Worm (Caenorhabditis elegans) whole organism, L1 larva: ENCODE measurements around the gene ttr-5.
A peak's percentile ranks its signal among the peaks of the same experiment; 100 is the strongest.

Source experiments
- C34B4.2 ChIP-seq: sonication (generic microtip); optimal IDR thresholded peaks from 2 replicates; lab custom pipeline; 2017; ENCODE audit warnings: mild to moderate bottlenecking, missing genetic modification characterization, missing compliant biosample characterization
- Y116A8C.19 ChIP-seq: sonication (generic microtip); optimal IDR thresholded peaks from 2 replicates; lab custom pipeline; 2016; ENCODE audit warnings: missing compliant biosample characterization, missing genetic modification characterization, borderline replicate concordance
- aha-1 ChIP-seq: fragments of 150-350 bp; optimal IDR thresholded peaks from 2 replicates; lab custom pipeline; 2014; ENCODE audit warnings: missing biosample characterization, missing genetic modification characterization
- aly-2 ChIP-seq: fragments of 150-350 bp; optimal IDR thresholded peaks from 2 replicates; lab custom pipeline; 2014; ENCODE audit warnings: missing biosample characterization, missing genetic modification characterization
- ama-1 ChIP-seq: fragments of 150-350 bp; optimal IDR thresholded peaks from 2 replicates; lab custom pipeline; 2014
- blmp-1 ChIP-seq: fragments of 150-350 bp; optimal IDR thresholded peaks from 2 replicates; lab custom pipeline; 2014; ENCODE audit warnings: missing biosample characterization, missing genetic modification characterization
- ceh-8 ChIP-seq: fragments of 200-800 bp; sonication (Bioruptor generic); optimal IDR thresholded peaks from 2 replicates; lab custom pipeline; 2018; ENCODE audit warnings: mild to moderate bottlenecking, missing genetic modification characterization, moderate library complexity, missing compliant biosample characterization
- ceh-82 ChIP-seq, 3 experiments: fragments of 150-350 bp in 1 of 3; sonication (generic microtip) in 2 of 3; optimal IDR thresholded peaks; 2 replicates each; lab custom pipeline; 2014 to 2017; ENCODE audit warnings: missing biosample characterization in 3 of 3, missing genetic modification characterization in 3 of 3
- ceh-90 ChIP-seq: sonication (generic microtip); optimal IDR thresholded peaks from 2 replicates; lab custom pipeline; 2016; ENCODE audit warnings: missing genetic modification characterization, missing compliant biosample characterization
- efl-1 ChIP-seq, 4 experiments: fragments of 150-350 bp; optimal IDR thresholded peaks in 3 of 4; peaks in 1 of 4; 1 replicate in 1 of 4; 2 replicates in 3 of 4; lab custom pipeline; 2014; ENCODE audit warnings: missing biosample characterization in 2 of 4, missing genetic modification characterization in 2 of 4, missing genetic modification reagents in 2 of 4
- egl-13 ChIP-seq: sonication (generic microtip); optimal IDR thresholded peaks from 2 replicates; lab custom pipeline; 2016; ENCODE audit warnings: missing genotype, missing genetic modification reagents, missing genetic modification characterization, missing compliant biosample characterization
- elt-2 ChIP-seq: sonication (generic microtip); optimal IDR thresholded peaks from 2 replicates; lab custom pipeline; 2016; ENCODE audit warnings: missing genetic modification characterization, mild to moderate bottlenecking, inconsistent platforms, missing compliant biosample characterization, missing genetic modification reagents
- elt-3 ChIP-seq, 6 experiments: fragments of 150-350 bp in 1 of 6; sonication (generic microtip); optimal IDR thresholded peaks; 2 replicates each; lab custom pipeline; 2017 to 2018; ENCODE audit warnings: missing biosample characterization in 6 of 6, missing genetic modification characterization in 6 of 6, inconsistent platforms in 1 of 6
- fkh-4 ChIP-seq: sonication (generic microtip); optimal IDR thresholded peaks from 2 replicates; lab custom pipeline; 2016; ENCODE audit warnings: missing compliant biosample characterization, missing genetic modification characterization, borderline replicate concordance
- hlh-4 ChIP-seq: sonication (generic microtip); optimal IDR thresholded peaks from 2 replicates; lab custom pipeline; 2016; ENCODE audit warnings: mild to moderate bottlenecking, missing genetic modification characterization, missing compliant biosample characterization
- irx-1 ChIP-seq: sonication (generic microtip); optimal IDR thresholded peaks from 2 replicates; lab custom pipeline; 2016; ENCODE audit warnings: missing genetic modification characterization, missing compliant biosample characterization
- jun-1 ChIP-seq: fragments of 150-350 bp; optimal IDR thresholded peaks from 2 replicates; lab custom pipeline; 2014; ENCODE audit warnings: missing biosample characterization, missing genetic modification reagents, missing genetic modification characterization
- lin-13 ChIP-seq: fragments of 150-350 bp; optimal IDR thresholded peaks from 2 replicates; lab custom pipeline; 2014; ENCODE audit warnings: missing biosample characterization, missing genetic modification reagents, missing genetic modification characterization
- lin-35 ChIP-seq, 2 experiments: fragments of 150-350 bp; optimal IDR thresholded peaks; 2 replicates each; lab custom pipeline; 2014; ENCODE audit warnings: missing biosample characterization in 2 of 2, missing genetic modification characterization in 2 of 2, missing genetic modification reagents in 2 of 2
- lir-3 ChIP-seq: sonication (generic microtip); optimal IDR thresholded peaks from 2 replicates; lab custom pipeline; 2016; ENCODE audit warnings: mild to moderate bottlenecking, missing genetic modification characterization, moderate library complexity, missing compliant biosample characterization; ENCODE audit not compliant: poor library complexity
- lsy-2 ChIP-seq, 2 experiments: fragments of 150-350 bp; optimal IDR thresholded peaks; 2 replicates each; lab custom pipeline; 2014; ENCODE audit warnings: missing biosample characterization in 2 of 2, missing genetic modification characterization in 2 of 2
- mab-9 ChIP-seq: fragments of 200-800 bp; sonication (Bioruptor generic); IDR thresholded peaks from 2 replicates; pipeline ENCODE4 v1.3.6; 2022; ENCODE audit warnings: missing genetic modification reagents, missing genetic modification characterization, missing compliant biosample characterization
- mdl-1 ChIP-seq, 2 experiments: fragments of 150-350 bp; optimal IDR thresholded peaks; 2 replicates each; lab custom pipeline; 2014 to 2017; ENCODE audit warnings: missing biosample characterization in 2 of 2, missing genetic modification characterization in 2 of 2, inconsistent platforms in 1 of 2
- mep-1 ChIP-seq: fragments of 150-350 bp; optimal IDR thresholded peaks from 2 replicates; lab custom pipeline; 2014; ENCODE audit warnings: missing biosample characterization, missing genetic modification characterization
- nhr-12 ChIP-seq: sonication (generic microtip); optimal IDR thresholded peaks from 2 replicates; lab custom pipeline; 2017; ENCODE audit warnings: missing biosample characterization, missing genetic modification characterization
- nhr-20 ChIP-seq: sonication (generic microtip); optimal IDR thresholded peaks from 2 replicates; lab custom pipeline; 2016; ENCODE audit warnings: mild to moderate bottlenecking, missing genetic modification characterization, missing compliant biosample characterization
- nhr-47 ChIP-seq: sonication (generic microtip); optimal IDR thresholded peaks from 2 replicates; lab custom pipeline; 2016; ENCODE audit warnings: mild to moderate bottlenecking, missing genetic modification characterization, moderate library complexity, missing compliant biosample characterization
- nhr-84 ChIP-seq: sonication (generic microtip); optimal IDR thresholded peaks from 2 replicates; lab custom pipeline; 2017; ENCODE audit warnings: missing biosample characterization, missing genetic modification characterization
- nhr-85 ChIP-seq: sonication (generic microtip); peaks from one replicate; lab custom pipeline; 2016; ENCODE audit warnings: missing genetic modification characterization, inconsistent platforms, missing compliant biosample characterization
- nhr-90 ChIP-seq: sonication (generic microtip); optimal IDR thresholded peaks from 2 replicates; lab custom pipeline; 2016; ENCODE audit warnings: mild to moderate bottlenecking, missing genetic modification characterization, missing compliant biosample characterization; ENCODE audit not compliant: poor library complexity
- pag-3 ChIP-seq: sonication (generic microtip); optimal IDR thresholded peaks from 2 replicates; lab custom pipeline; 2017; ENCODE audit warnings: missing genetic modification characterization, mild to moderate bottlenecking, missing compliant biosample characterization, antibody characterized with exemption, borderline replicate concordance; ENCODE audit not compliant: insufficient read depth
- pqm-1 ChIP-seq: sonication (generic microtip); optimal IDR thresholded peaks from 3 replicates; lab custom pipeline; 2017; ENCODE audit warnings: missing biosample characterization, missing genetic modification characterization
- snu-23 ChIP-seq: sonication (generic microtip); optimal IDR thresholded peaks from 2 replicates; lab custom pipeline; 2016; ENCODE audit warnings: missing genetic modification characterization, missing compliant biosample characterization
- sptf-1 ChIP-seq: fragments of 150-350 bp; optimal IDR thresholded peaks from 2 replicates; lab custom pipeline; 2014; ENCODE audit warnings: missing biosample characterization, missing genetic modification characterization
- tlp-1 ChIP-seq: fragments of 150-350 bp; optimal IDR thresholded peaks from 2 replicates; lab custom pipeline; 2014; ENCODE audit warnings: missing biosample characterization, missing genetic modification characterization
- unc-130 ChIP-seq: fragments of 150-350 bp; optimal IDR thresholded peaks from 2 replicates; lab custom pipeline; 2017; ENCODE audit warnings: missing biosample characterization, missing genetic modification characterization, inconsistent platforms
- unc-62 ChIP-seq: fragments of 150-350 bp; optimal IDR thresholded peaks from 2 replicates; lab custom pipeline; 2014; ENCODE audit warnings: missing biosample characterization, missing genetic modification reagents, missing genetic modification characterization
- xbp-1 ChIP-seq: sonication (generic microtip); optimal IDR thresholded peaks from 2 replicates; lab custom pipeline; 2016; ENCODE audit warnings: missing genetic modification characterization, missing compliant biosample characterization
- zag-1 ChIP-seq: fragments of 150-350 bp; optimal IDR thresholded peaks from 2 replicates; lab custom pipeline; 2014; ENCODE audit warnings: missing biosample characterization, missing genetic modification characterization
- zip-4 ChIP-seq: fragments of 200-800 bp; sonication (Bioruptor generic); optimal IDR thresholded peaks from 2 replicates; lab custom pipeline; 2018; ENCODE audit warnings: mild to moderate bottlenecking, missing genetic modification characterization, moderate library complexity, missing compliant biosample characterization

Gene ttr-5

ce11 chrIII:9329790-9330366 lies at the start of gene ttr-5:
Gene ttr-5 (plus strand): TSS chrIII:9330316.
- TF ChIP-seq unc-62, result no peak
- TF ChIP-seq pag-3, result no peak
- no peak for TF ChIP-seq mdl-1 (tag; optimal IDR thresholded peaks at IDR 0.05; lab: Kevin White, UChicago)
- TF ChIP-seq unc-130, result no peak
- TF ChIP-seq ama-1 (lab: Kevin White, UChicago), result no peak
- TF ChIP-seq zip-4 (GFP tag; lab: Kevin White, UChicago), result no peak
- no peak for TF ChIP-seq nhr-47 (tag; lab: Kevin White, UChicago)
- TF ChIP-seq nhr-85 (tag; lab: Kevin White, UChicago), result no peak
- TF ChIP-seq elt-3 (tag; optimal IDR thresholded peaks at IDR 0.05; lab: Kevin White, UChicago), result no peak
- no peak for TF ChIP-seq ceh-82 (tag; optimal IDR thresholded peaks at IDR 0.05; lab: Kevin White, UChicago)
- no peak for TF ChIP-seq nhr-84
- no peak for TF ChIP-seq xbp-1
- no peak for TF ChIP-seq pqm-1 (tag; lab: Kevin White, UChicago)
- no peak for TF ChIP-seq zag-1 (tag; lab: Kevin White, UChicago)
- TF ChIP-seq tlp-1 (tag; lab: Kevin White, UChicago), result no peak
- TF ChIP-seq ceh-90 (tag; lab: Kevin White, UChicago), result no peak
- no peak for TF ChIP-seq egl-13 (tag; lab: Kevin White, UChicago)
- no peak for TF ChIP-seq blmp-1 (tag; lab: Kevin White, UChicago)
- TF ChIP-seq Y116A8C.19 (tag; lab: Kevin White, UChicago), result no peak

- TF ChIP-seq ceh-90 (tag; lab: Kevin White, UChicago) (no peak), efl-1 (optimal IDR thresholded peaks at IDR 0.05; lab: Kevin White, UChicago) (no peak), efl-1 (GFP tag; optimal IDR thresholded peaks at IDR 0.05 in 1 of 2; lab: Kevin White, UChicago) (no peak), lsy-2 (tag; optimal IDR thresholded peaks at IDR 0.05; lab: Kevin White, UChicago) (no peak), mab-9 (GFP tag; lab: Robert Waterston, UW) (no peak), mep-1 (tag; lab: Kevin White, UChicago) (no peak), lin-13 (GFP tag; lab: Kevin White, UChicago) (no peak), C34B4.2 (tag; lab: Kevin White, UChicago) (no peak), sptf-1 (tag; lab: Kevin White, UChicago) (no peak), lir-3 (tag; lab: Kevin White, UChicago) (no peak), fkh-4 (tag; lab: Kevin White, UChicago) (no peak), ceh-8 (GFP tag; lab: Kevin White, UChicago) (no peak), snu-23 (GFP tag; lab: Kevin White, UChicago) (no peak), nhr-12 (tag; lab: Kevin White, UChicago) (no peak), jun-1 (tag; lab: Kevin White, UChicago) (no peak), irx-1 (tag; lab: Kevin White, UChicago) (no peak)
Measured at ce11 chrIII:9281480-9281879, 48.6 kb upstream of the ttr-5 start, which contains the start of gene fozi-1. Gene fozi-1 (plus strand): TSS chrIII:9281780.

- TF ChIP-seq elt-2 (tag; lab: Kevin White, UChicago) (peak; percentile 15), aha-1 (tag; lab: Kevin White, UChicago) (no peak)
- TF ChIP-seq, all 84 proteins: peak for 1
Measured at ce11 chrIII:9288540-9288939, 41.6 kb upstream of the ttr-5 start.

- TF ChIP-seq jun-1 (tag; lab: Kevin White, UChicago), result peak; percentile 24
- TF ChIP-seq C34B4.2 (tag; lab: Kevin White, UChicago), result no peak
- TF ChIP-seq efl-1 (optimal IDR thresholded peaks at IDR 0.05; lab: Kevin White, UChicago), result no peak
- peak in 1 of 2 experiments; percentile 76 for TF ChIP-seq efl-1 (GFP tag; optimal IDR thresholded peaks at IDR 0.05 in 1 of 2; lab: Kevin White, UChicago)
- peak; percentile 57 for TF ChIP-seq nhr-20
- no peak for TF ChIP-seq irx-1 (tag; lab: Kevin White, UChicago)
- no peak for TF ChIP-seq aly-2 (tag; lab: Kevin White, UChicago)
- TF ChIP-seq lin-35 (GFP tag; optimal IDR thresholded peaks at IDR 0.05; lab: Kevin White, UChicago), result peak in 1 of 2 experiments; percentile 53
- TF ChIP-seq elt-2 (tag; lab: Kevin White, UChicago), result peak; percentile 90
- no peak for TF ChIP-seq pqm-1 (tag; lab: Kevin White, UChicago)
- TF ChIP-seq nhr-85 (tag; lab: Kevin White, UChicago), result peak; percentile 64
- TF ChIP-seq nhr-12 (tag; lab: Kevin White, UChicago), result no peak
- TF ChIP-seq nhr-90 (tag; lab: Kevin White, UChicago), result peak; percentile 3
- no peak for TF ChIP-seq hlh-4
- TF ChIP-seq, all 84 proteins: peak for 7
Measured at ce11 chrIII:9289815-9290214, 40.3 kb upstream of the ttr-5 start.
